Fruit fly (Drosophila melanogaster) whole organism, embryonic: Measurements from ENCODE around the gene Alp13.
A peak's percentile ranks its signal among the peaks of the same experiment; 100 is the strongest.

Experiments
- CG12071 ChIP-seq: fragments of 200-800 bp; sonication (Bioruptor generic); optimal IDR thresholded peaks from 3 replicates; lab custom pipeline; 2018; ENCODE audit warnings: missing biosample characterization, mild to moderate bottlenecking, missing genetic modification characterization
- CG12744 ChIP-seq: fragments of 200-800 bp; sonication (Bioruptor generic); optimal IDR thresholded peaks from 2 replicates; lab custom pipeline; 2016; ENCODE audit warnings: missing biosample characterization, missing genetic modification characterization
- CG12942 ChIP-seq: fragments of 200-800 bp; sonication (Bioruptor generic); optimal IDR thresholded peaks from 3 replicates; lab custom pipeline; 2016; ENCODE audit warnings: missing biosample characterization, missing genetic modification characterization
- CG17328 ChIP-seq: fragments of 200-800 bp; sonication (Bioruptor generic); IDR thresholded peaks from 2 replicates; pipeline ENCODE4 v1.3.6; 2022; ENCODE audit warnings: missing biosample characterization, missing genetic modification characterization
- CG17361 ChIP-seq: fragments of 200-800 bp; sonication (Bioruptor generic); IDR thresholded peaks from 3 replicates; pipeline ENCODE4 v1.3.6; 2022; ENCODE audit warnings: missing biosample characterization, missing genetic modification characterization
- CG17912 ChIP-seq: fragments of 200-800 bp; sonication (Bioruptor generic); optimal IDR thresholded peaks from 2 replicates; lab custom pipeline; 2018; ENCODE audit warnings: missing biosample characterization, mild to moderate bottlenecking, missing genetic modification characterization
- CG2120 ChIP-seq: fragments of 200-800 bp; sonication (Bioruptor generic); optimal IDR thresholded peaks from 3 replicates; lab custom pipeline; 2016; ENCODE audit warnings: missing biosample characterization, missing genetic modification characterization
- CG2202 ChIP-seq: fragments of 200-800 bp; sonication (Bioruptor generic); optimal IDR thresholded peaks from 2 replicates; lab custom pipeline; 2018; ENCODE audit warnings: missing biosample characterization, mild to moderate bottlenecking, missing genetic modification characterization
- CG2678 ChIP-seq: fragments of 200-800 bp; sonication (Bioruptor generic); optimal IDR thresholded peaks from 3 replicates; lab custom pipeline; 2019; ENCODE audit warnings: missing biosample characterization, mild to moderate bottlenecking, missing genetic modification characterization, moderate library complexity
- CG2889 ChIP-seq: fragments of 200-800 bp; sonication (Bioruptor generic); IDR thresholded peaks from 3 replicates; pipeline ENCODE4 v1.3.6; 2022; ENCODE audit warnings: missing biosample characterization, missing genetic modification characterization
- CG3065 ChIP-seq: fragments of 200-800 bp; sonication (Bioruptor generic); optimal IDR thresholded peaks from 2 replicates; lab custom pipeline; 2016; ENCODE audit warnings: missing biosample characterization, missing genetic modification characterization
- CG32772 ChIP-seq: fragments of 200-800 bp; sonication (Bioruptor generic); IDR thresholded peaks from 2 replicates; pipeline ENCODE4 v1.3.6; 2022; ENCODE audit warnings: missing biosample characterization, missing genetic modification characterization
- CG4404 ChIP-seq: fragments of 200-800 bp; sonication (Bioruptor generic); IDR thresholded peaks from 2 replicates; pipeline ENCODE4 v1.3.6; 2022; ENCODE audit warnings: missing biosample characterization, missing genetic modification characterization
- CG6654 ChIP-seq: fragments of 200-800 bp; sonication (Bioruptor generic); optimal IDR thresholded peaks from 2 replicates; lab custom pipeline; 2017; ENCODE audit warnings: missing biosample characterization, mild to moderate bottlenecking, missing genetic modification characterization
- CG7745 ChIP-seq: fragments of 200-800 bp; sonication (Bioruptor generic); optimal IDR thresholded peaks from 2 replicates; lab custom pipeline; 2018; ENCODE audit warnings: missing biosample characterization, mild to moderate bottlenecking, missing genetic modification characterization, moderate library complexity
- CG7963 ChIP-seq: fragments of 200-800 bp; sonication (Bioruptor generic); IDR thresholded peaks from 3 replicates; pipeline ENCODE4 v1.3.6; 2022; ENCODE audit warnings: missing biosample characterization, missing genetic modification characterization; ENCODE audit not compliant: partially characterized antibody
- CG7987 ChIP-seq: fragments of 200-800 bp; sonication (Bioruptor generic); optimal IDR thresholded peaks from 2 replicates; lab custom pipeline; 2018; ENCODE audit warnings: missing biosample characterization, mild to moderate bottlenecking, missing genetic modification characterization, moderate library complexity
- CG8478 ChIP-seq: fragments of >200 bp; optimal IDR thresholded peaks from 2 replicates; lab custom pipeline; 2018
- Camta ChIP-seq: fragments of 200-800 bp; sonication (Bioruptor generic); optimal IDR thresholded peaks from 2 replicates; lab custom pipeline; 2016; ENCODE audit warnings: missing biosample characterization, missing genetic modification characterization
- CkIIα-i1 ChIP-seq: fragments of 200-800 bp; sonication (Bioruptor generic); IDR thresholded peaks from 2 replicates; pipeline ENCODE4 v1.3.6; 2022; ENCODE audit warnings: missing biosample characterization, missing genetic modification characterization
- Dip2 ChIP-seq: fragments of 200-800 bp; sonication (Bioruptor generic); IDR thresholded peaks from 2 replicates; pipeline ENCODE4 v1.3.6; 2022; ENCODE audit warnings: missing biosample characterization, missing genetic modification characterization
- Doc2 ChIP-seq: fragments of 200-800 bp; sonication (Bioruptor generic); IDR thresholded peaks from 2 replicates; pipeline ENCODE4 v1.3.6; 2022; ENCODE audit warnings: missing biosample characterization, missing genetic modification characterization
- Eip74EF ChIP-seq, 2 experiments: fragments of 200-800 bp in 1 of 2; fragments of >200 bp in 1 of 2; sonication (Bioruptor generic) in 1 of 2; optimal IDR thresholded peaks; 2 replicates each; lab custom pipeline; 2017 to 2019; ENCODE audit warnings: missing biosample characterization in 2 of 2, missing genetic modification characterization in 2 of 2, mild to moderate bottlenecking in 1 of 2, moderate library complexity in 1 of 2
- H2.0 ChIP-seq: fragments of 200-800 bp; sonication (Bioruptor generic); IDR thresholded peaks from 2 replicates; pipeline ENCODE4 v1.3.6; 2022; ENCODE audit warnings: missing biosample characterization, missing genetic modification characterization
- HLHmδ ChIP-seq: fragments of 200-800 bp; sonication (Bioruptor generic); optimal IDR thresholded peaks from 2 replicates; lab custom pipeline; 2018; ENCODE audit warnings: missing biosample characterization, mild to moderate bottlenecking, missing genetic modification characterization, moderate library complexity
- Oli ChIP-seq: fragments of 200-800 bp; sonication (Bioruptor generic); optimal IDR thresholded peaks from 2 replicates; lab custom pipeline; 2018; ENCODE audit warnings: missing biosample characterization, mild to moderate bottlenecking, missing genetic modification characterization, moderate library complexity
- aop ChIP-seq: fragments of 200-800 bp; sonication (Bioruptor generic); IDR thresholded peaks from 2 replicates; pipeline ENCODE4 v1.3.6; 2022; ENCODE audit warnings: missing biosample characterization, missing genetic modification characterization
- bcd ChIP-seq: fragments of 200-800 bp; sonication (Bioruptor generic); optimal IDR thresholded peaks from 2 replicates; lab custom pipeline; 2017; ENCODE audit warnings: missing biosample characterization, mild to moderate bottlenecking, missing genetic modification characterization
- cg ChIP-seq: fragments of 200-800 bp; sonication (Bioruptor generic); optimal IDR thresholded peaks from 3 replicates; lab custom pipeline; 2019; ENCODE audit warnings: missing biosample characterization, mild to moderate bottlenecking, missing genetic modification characterization, moderate library complexity
- dan ChIP-seq: fragments of 200-800 bp; sonication (Bioruptor generic); IDR thresholded peaks from 2 replicates; pipeline ENCODE4 v1.3.6; 2022; ENCODE audit warnings: missing biosample characterization, missing genetic modification characterization
- danr ChIP-seq: fragments of 200-800 bp; sonication (Bioruptor generic); IDR thresholded peaks from 2 replicates; pipeline ENCODE4 v1.3.6; 2022; ENCODE audit warnings: missing biosample characterization, missing genetic modification characterization
- disco-r ChIP-seq: fragments of 200-800 bp; sonication (Bioruptor generic); optimal IDR thresholded peaks from 2 replicates; lab custom pipeline; 2016; ENCODE audit warnings: missing biosample characterization, missing genetic modification characterization
- esg ChIP-seq: fragments of 200-800 bp; sonication (Bioruptor generic); conservative IDR thresholded peaks from 2 replicates; pipeline ENCODE4 v1.3.6; 2022; ENCODE audit warnings: missing biosample characterization, missing genetic modification characterization
- gem ChIP-seq: fragments of 200-800 bp; sonication (Bioruptor generic); optimal IDR thresholded peaks from 2 replicates; lab custom pipeline; 2019; ENCODE audit warnings: missing biosample characterization, mild to moderate bottlenecking, missing genetic modification characterization, moderate library complexity
- gfzf ChIP-seq: fragments of 200-800 bp; sonication (Bioruptor generic); optimal IDR thresholded peaks from 2 replicates; lab custom pipeline; 2016; ENCODE audit warnings: missing biosample characterization, mild to moderate bottlenecking, missing genetic modification characterization, moderate library complexity
- grau ChIP-seq: fragments of 200-800 bp; optimal IDR thresholded peaks from 3 replicates; lab custom pipeline; 2019; ENCODE audit warnings: missing biosample characterization, mild to moderate bottlenecking, missing genetic modification characterization, moderate library complexity
- lab ChIP-seq: fragments of 200-800 bp; sonication (Bioruptor generic); optimal IDR thresholded peaks from 3 replicates; lab custom pipeline; 2017; ENCODE audit warnings: missing biosample characterization, missing genetic modification characterization, mild to moderate bottlenecking, moderate library complexity, missing genetic modification reagents
- maf-S ChIP-seq: fragments of 200-800 bp; sonication (Bioruptor generic); optimal IDR thresholded peaks from 2 replicates; lab custom pipeline; 2016; ENCODE audit warnings: missing biosample characterization, missing genetic modification characterization
- nau ChIP-seq: fragments of 200-800 bp; sonication (Bioruptor generic); optimal IDR thresholded peaks from 3 replicates; lab custom pipeline; 2017; ENCODE audit warnings: missing biosample characterization, mild to moderate bottlenecking, missing genetic modification characterization, missing genetic modification reagents
- pan ChIP-seq, 4 experiments: fragments of >200 bp in 3 of 4; fragments of 200-800 bp in 1 of 4; sonication (Bioruptor generic) in 1 of 4; optimal IDR thresholded peaks in 3 of 4; IDR thresholded peaks in 1 of 4; 2 replicates each; pipeline versions ENCODE4 v1.3.6 to Lab custom; 2017 to 2022; ENCODE audit warnings: missing biosample characterization in 2 of 4, missing genetic modification characterization in 2 of 4, mixed read lengths in 1 of 4
- pum ChIP-seq: fragments of 200-800 bp; sonication (Bioruptor generic); optimal IDR thresholded peaks from 2 replicates; lab custom pipeline; 2016; ENCODE audit warnings: missing biosample characterization, missing genetic modification characterization
- pzg ChIP-seq: fragments of 200-800 bp; sonication (Bioruptor generic); optimal IDR thresholded peaks from 3 replicates; lab custom pipeline; 2018; ENCODE audit warnings: missing biosample characterization, mild to moderate bottlenecking, missing genetic modification characterization, moderate library complexity
- salm ChIP-seq: fragments of 200-800 bp; sonication (Bioruptor generic); optimal IDR thresholded peaks from 2 replicates; lab custom pipeline; 2018; ENCODE audit warnings: missing biosample characterization, mild to moderate bottlenecking, missing genetic modification characterization
- sc ChIP-seq, 3 experiments: fragments of >200 bp in 2 of 3; fragments of 200-800 bp in 1 of 3; sonication (Bioruptor generic) in 1 of 3; optimal IDR thresholded peaks; 2 replicates in 2 of 3; 3 replicates in 1 of 3; lab custom pipeline; 2017; ENCODE audit warnings: mild to moderate bottlenecking in 1 of 3, missing biosample characterization in 1 of 3, missing genetic modification characterization in 1 of 3, missing genetic modification reagents in 1 of 3
- tin ChIP-seq: fragments of 200-800 bp; sonication (Bioruptor generic); optimal IDR thresholded peaks from 3 replicates; lab custom pipeline; 2016; ENCODE audit warnings: missing biosample characterization, missing genetic modification characterization
- trh ChIP-seq: fragments of 200-800 bp; sonication (Bioruptor generic); optimal IDR thresholded peaks from 2 replicates; lab custom pipeline; 2016; ENCODE audit warnings: missing biosample characterization, missing genetic modification characterization
- vvl ChIP-seq: fragments of 200-800 bp; sonication (Bioruptor generic); IDR thresholded peaks from 2 replicates; pipeline ENCODE4 v1.3.6; 2022; ENCODE audit warnings: missing biosample characterization, missing genetic modification characterization
- zfh1 ChIP-seq: fragments of 200-800 bp; sonication (Bioruptor generic); IDR thresholded peaks from 3 replicates; pipeline ENCODE4 v1.3.6; 2022; ENCODE audit warnings: missing biosample characterization, missing genetic modification characterization

Alp13 gene

dm6 chr3R:10042664-10043372 is 32.4 kb downstream of the Alp13 start, which contains the start of the genes Mical and CG3909 (continued):
- TF ChIP-seq CG12744 (GFP tag; lab: Kevin White, UChicago) (no peak), H2.0 (GFP tag; lab: Robert Waterston, UW) (peak; percentile 91), Doc2 (GFP tag; lab: Robert Waterston, UW) (no peak), CG2120 (peak; percentile 83), CG2889 (GFP tag; lab: Robert Waterston, UW) (peak; percentile 90), salm (tag; lab: Kevin White, UChicago) (peak; percentile 61), bcd (GFP tag; lab: Kevin White, UChicago) (peak; percentile 74), CG8478 (no peak), CG7987 (no peak), sc (optimal IDR thresholded peaks at IDR 0.05; lab: Kevin White, UChicago) (no peak), sc (GFP tag; optimal IDR thresholded peaks at IDR 0.05; lab: Kevin White, UChicago) (peak; percentile 49), gem (peak; percentile 95), tin (GFP tag; lab: Kevin White, UChicago) (peak; percentile 75), gfzf (GFP tag; lab: Kevin White, UChicago) (peak; percentile 81), Eip74EF (GFP tag; optimal IDR thresholded peaks at IDR 0.05; lab: Kevin White, UChicago) (peak in 1 of 2 experiments; percentile 66), maf-S (GFP tag; lab: Kevin White, UChicago) (peak; percentile 47), CG2202 (peak; percentile 13), CG12071 (GFP tag; lab: Kevin White, UChicago) (no peak), CkIIα-i1 (GFP tag; lab: Robert Waterston, UW) (no peak), CG12942 (peak; percentile 85), CG3065 (GFP tag; lab: Kevin White, UChicago) (peak; percentile 38), CG4404 (GFP tag; lab: Robert Waterston, UW) (peak; percentile 52; the same call in 1 of the 2 replicates), dan (GFP tag; lab: Robert Waterston, UW) (no peak), CG17912 (GFP tag; lab: Kevin White, UChicago) (no peak), Dip2 (no peak), grau (tag; lab: Kevin White, UChicago) (peak; percentile 90), zfh1 (GFP tag; lab: Robert Waterston, UW) (peak; percentile 89), HLHmδ (GFP tag; lab: Kevin White, UChicago) (peak; percentile 72), danr (0 out of 2 replicates have a peak, but pooled peaks have one; percentile 30), pzg (peak; percentile 76), cg (GFP tag; lab: Kevin White, UChicago) (peak; percentile 52), CG17361 (GFP tag; lab: Robert Waterston, UW) (peak; percentile 92), CG32772 (GFP tag; lab: Robert Waterston, UW) (peak; percentile 88), esg (GFP tag; lab: Robert Waterston, UW) (peak; percentile 86), Camta (no peak), CG2678 (tag; lab: Kevin White, UChicago) (peak; percentile 92), lab (GFP tag; lab: Kevin White, UChicago) (peak; percentile 84), Oli (tag; lab: Kevin White, UChicago) (peak; percentile 74), CG7745 (tag; lab: Kevin White, UChicago) (no peak), CG7963 (no peak; the same call in 2 of the 3 replicates), CG17328 (GFP tag; lab: Robert Waterston, UW) (peak; percentile 86), vvl (GFP tag; lab: Robert Waterston, UW) (peak; percentile 97), trh (peak; percentile 2), disco-r (GFP tag; lab: Kevin White, UChicago) (no peak), nau (GFP tag; lab: Kevin White, UChicago) (peak; percentile 20), pan (optimal IDR thresholded peaks at IDR 0.05; lab: Kevin White, UChicago) (no peak), pan (GFP tag; optimal IDR thresholded peaks at IDR 0.05 in 1 of 2, IDR thresholded peaks at IDR 0.05 in 1 of 2) (peak in 1 of 2 experiments; percentile 95), pum (GFP tag; lab: Kevin White, UChicago) (no peak), CG6654 (GFP tag; lab: Kevin White, UChicago) (no peak), aop (GFP tag; lab: Robert Waterston, UW) (peak; percentile 43; the same call in 1 of the 2 replicates)
